Worm (Caenorhabditis elegans) whole organism, young adult: ENCODE data around the gene F28F9.2.

ENCODE experiments used
- C06A6.2 ChIP-seq: fragments of 200-800 bp; sonication (Bioruptor generic); conservative IDR thresholded peaks from 2 replicates; pipeline ENCODE4 v1.3.6; 2022; ENCODE audit warnings: missing genetic modification characterization, missing compliant biosample characterization
- F37B4.10 ChIP-seq: fragments of 200-800 bp; sonication (Bioruptor generic); IDR thresholded peaks from 2 replicates; pipeline ENCODE4 v1.3.6; 2022; ENCODE audit warnings: missing genetic modification characterization, missing compliant biosample characterization
- F39B2.1 ChIP-seq: fragments of 200-800 bp; sonication (Bioruptor generic); IDR thresholded peaks from 2 replicates; pipeline ENCODE4 v1.3.6; 2022; ENCODE audit warnings: missing genetic modification reagents, missing genetic modification characterization, missing compliant biosample characterization
- K11D2.4 ChIP-seq: fragments of 200-800 bp; sonication (Bioruptor generic); IDR thresholded peaks from 2 replicates; pipeline ENCODE4 v1.3.6; 2022; ENCODE audit warnings: missing genetic modification reagents, missing genetic modification characterization, missing compliant biosample characterization
- Y53G8AR.9 ChIP-seq: fragments of 200-800 bp; sonication (Bioruptor generic); conservative IDR thresholded peaks from 2 replicates; pipeline ENCODE4 v1.3.6; 2022; ENCODE audit warnings: missing genetic modification reagents, missing genetic modification characterization, missing compliant biosample characterization
- aptf-2 ChIP-seq: fragments of 200-800 bp; sonication (Bioruptor generic); conservative IDR thresholded peaks from 2 replicates; pipeline ENCODE4 v1.3.6; 2022; ENCODE audit warnings: missing genetic modification reagents, missing genetic modification characterization, missing compliant biosample characterization
- athp-1 ChIP-seq: sonication (generic microtip); optimal IDR thresholded peaks from 2 replicates; lab custom pipeline; 2017; ENCODE audit warnings: mild to moderate bottlenecking, missing genetic modification characterization, missing compliant biosample characterization
- attf-3 ChIP-seq: fragments of 200-800 bp; sonication (Bioruptor generic); conservative IDR thresholded peaks from 2 replicates; pipeline ENCODE4 v1.3.6; 2022; ENCODE audit warnings: missing genetic modification reagents, missing genetic modification characterization, missing compliant biosample characterization
- attf-5 ChIP-seq: fragments of 200-800 bp; sonication (Bioruptor generic); optimal IDR thresholded peaks from 2 replicates; lab custom pipeline; 2018; ENCODE audit warnings: mild to moderate bottlenecking, missing genetic modification characterization, missing compliant biosample characterization
- ccch-3 ChIP-seq: fragments of 200-800 bp; sonication (Bioruptor generic); optimal IDR thresholded peaks from 2 replicates; lab custom pipeline; 2018; ENCODE audit warnings: mild to moderate bottlenecking, missing genetic modification characterization, missing compliant biosample characterization
- cebp-1 ChIP-seq, 2 experiments: fragments of 200-800 bp in 1 of 2; sonication (Bioruptor generic) in 1 of 2; sonication (generic microtip) in 1 of 2; IDR thresholded peaks in 1 of 2; optimal IDR thresholded peaks in 1 of 2; 2 replicates each; pipeline versions ENCODE4 v1.3.6 to Lab custom; 2017 to 2022; ENCODE audit warnings: missing compliant biosample characterization in 2 of 2, missing genetic modification characterization in 2 of 2, mild to moderate bottlenecking in 1 of 2, missing genetic modification reagents in 1 of 2, moderate library complexity in 1 of 2
- ceh-79 ChIP-seq: sonication (generic microtip); optimal IDR thresholded peaks from 2 replicates; lab custom pipeline; 2017; ENCODE audit warnings: mild to moderate bottlenecking, missing genetic modification characterization, missing compliant biosample characterization
- chd-7 ChIP-seq: sonication (generic microtip); optimal IDR thresholded peaks from 2 replicates; lab custom pipeline; 2016; ENCODE audit warnings: mild to moderate bottlenecking, missing genetic modification characterization, moderate library complexity, missing compliant biosample characterization
- dox-1 ChIP-seq: fragments of 200-800 bp; sonication (Bioruptor generic); IDR thresholded peaks from 2 replicates; pipeline ENCODE4 v1.3.6; 2022; ENCODE audit warnings: missing genetic modification reagents, missing genetic modification characterization, missing compliant biosample characterization
- egrh-3 ChIP-seq: fragments of 200-800 bp; sonication (Bioruptor generic); IDR thresholded peaks from 2 replicates; pipeline ENCODE4 v1.3.6; 2022; ENCODE audit warnings: missing genetic modification reagents, missing genetic modification characterization, missing compliant biosample characterization
- ets-4 ChIP-seq: fragments of 200-800 bp; sonication (Bioruptor generic); optimal IDR thresholded peaks from 2 replicates; lab custom pipeline; 2018; ENCODE audit warnings: mild to moderate bottlenecking, missing genetic modification characterization, missing compliant biosample characterization
- hlh-12 ChIP-seq: sonication (generic microtip); optimal IDR thresholded peaks from 2 replicates; lab custom pipeline; 2016; ENCODE audit warnings: missing genetic modification characterization, missing compliant biosample characterization
- hmg-1.2 ChIP-seq: fragments of 200-800 bp; sonication (Bioruptor generic); IDR thresholded peaks from 2 replicates; pipeline ENCODE4 v1.3.6; 2022; ENCODE audit warnings: missing genetic modification reagents, missing genetic modification characterization, missing compliant biosample characterization
- hmg-20 ChIP-seq: fragments of 200-800 bp; sonication (Bioruptor generic); IDR thresholded peaks from 2 replicates; pipeline ENCODE4 v1.3.6; 2022; ENCODE audit warnings: missing genetic modification reagents, missing genetic modification characterization, missing compliant biosample characterization
- lag-1 ChIP-seq: fragments of 200-800 bp; sonication (Bioruptor generic); IDR thresholded peaks from 2 replicates; pipeline ENCODE4 v1.3.6; 2022; ENCODE audit warnings: missing genetic modification reagents, missing genetic modification characterization, missing compliant biosample characterization
- lin-26 ChIP-seq: fragments of 200-800 bp; sonication (Bioruptor generic); IDR thresholded peaks from 2 replicates; pipeline ENCODE4 v1.3.6; 2022; ENCODE audit warnings: missing genetic modification reagents, missing genetic modification characterization, missing compliant biosample characterization
- lin-35 ChIP-seq, 3 experiments: fragments of 150-350 bp in 2 of 3; sonication (generic microtip) in 1 of 3; optimal IDR thresholded peaks; 2 replicates each; lab custom pipeline; 2014 to 2018; ENCODE audit warnings: missing biosample characterization in 3 of 3, missing genetic modification characterization in 3 of 3, missing genetic modification reagents in 3 of 3
- lin-54 ChIP-seq: fragments of 200-800 bp; sonication (Bioruptor generic); optimal IDR thresholded peaks from 2 replicates; lab custom pipeline; 2018; ENCODE audit warnings: mild to moderate bottlenecking, missing genetic modification characterization, missing compliant biosample characterization
- lsl-1 ChIP-seq: fragments of 200-800 bp; sonication (Bioruptor generic); optimal IDR thresholded peaks from 2 replicates; lab custom pipeline; 2018; ENCODE audit warnings: mild to moderate bottlenecking, missing genetic modification characterization, moderate library complexity, missing compliant biosample characterization
- lsy-27 ChIP-seq: sonication (generic microtip); optimal IDR thresholded peaks from 2 replicates; lab custom pipeline; 2017; ENCODE audit warnings: missing genetic modification characterization, mild to moderate bottlenecking, missing compliant biosample characterization, antibody characterized with exemption, missing genotype, borderline replicate concordance; ENCODE audit not compliant: insufficient read depth
- madf-10 ChIP-seq: sonication (generic microtip); optimal IDR thresholded peaks from 2 replicates; lab custom pipeline; 2016; ENCODE audit warnings: mild to moderate bottlenecking, missing genetic modification characterization, missing compliant biosample characterization
- madf-6 ChIP-seq: fragments of 200-800 bp; sonication (Bioruptor generic); IDR thresholded peaks from 2 replicates; pipeline ENCODE4 v1.3.6; 2022; ENCODE audit warnings: missing genetic modification reagents, missing genetic modification characterization, missing compliant biosample characterization
- mcd-1 ChIP-seq: fragments of 200-800 bp; sonication (Bioruptor generic); IDR thresholded peaks from 2 replicates; pipeline ENCODE4 v1.3.6; 2022; ENCODE audit warnings: missing genetic modification reagents, missing genetic modification characterization, missing compliant biosample characterization
- nfya-2 ChIP-seq: fragments of 200-800 bp; sonication (Bioruptor generic); IDR thresholded peaks from 2 replicates; pipeline ENCODE4 v1.3.6; 2022; ENCODE audit warnings: missing genetic modification reagents, missing genetic modification characterization, missing compliant biosample characterization
- nfyb-1 ChIP-seq: fragments of 200-800 bp; sonication (Bioruptor generic); IDR thresholded peaks from 2 replicates; pipeline ENCODE4 v1.3.6; 2022; ENCODE audit warnings: missing genetic modification reagents, missing genetic modification characterization, missing compliant biosample characterization
- nhr-80 ChIP-seq: sonication (generic microtip); optimal IDR thresholded peaks from 2 replicates; lab custom pipeline; 2016; ENCODE audit warnings: missing genetic modification characterization, missing compliant biosample characterization
- pbrm-1 ChIP-seq: fragments of 200-800 bp; sonication (Bioruptor generic); IDR thresholded peaks from 2 replicates; pipeline ENCODE4 v1.3.6; 2022; ENCODE audit warnings: missing genetic modification reagents, missing genetic modification characterization, missing compliant biosample characterization
- pha-4 ChIP-seq: fragments of 150-350 bp; sonication (generic microtip); optimal IDR thresholded peaks from 2 replicates; lab custom pipeline; 2014; ENCODE audit warnings: missing biosample characterization, missing genetic modification reagents, missing genetic modification characterization
- repo-1 ChIP-seq: sonication (generic microtip); optimal IDR thresholded peaks from 2 replicates; lab custom pipeline; 2017; ENCODE audit warnings: mild to moderate bottlenecking, missing genetic modification characterization, missing compliant biosample characterization
- sea-2 ChIP-seq: fragments of 200-800 bp; sonication (Bioruptor generic); IDR thresholded peaks from 2 replicates; pipeline ENCODE4 v1.3.6; 2022; ENCODE audit warnings: missing genetic modification characterization, missing compliant biosample characterization
- snpc-1.1 ChIP-seq: sonication (generic microtip); optimal IDR thresholded peaks from 2 replicates; lab custom pipeline; 2017; ENCODE audit warnings: missing genetic modification characterization, mild to moderate bottlenecking, missing compliant biosample characterization, antibody characterized with exemption, moderate library complexity, missing genotype, missing genetic modification reagents; ENCODE audit not compliant: insufficient read depth
- snpc-3.4 ChIP-seq: sonication (generic microtip); optimal IDR thresholded peaks from 2 replicates; lab custom pipeline; 2017; ENCODE audit warnings: missing genetic modification characterization, mild to moderate bottlenecking, missing compliant biosample characterization, antibody characterized with exemption, moderate library complexity, missing genotype, missing genetic modification reagents
- tbp1 ChIP-seq: fragments of 200-800 bp; sonication (Bioruptor generic); optimal IDR thresholded peaks from 2 replicates; lab custom pipeline; 2018; ENCODE audit warnings: mild to moderate bottlenecking, missing genetic modification characterization, missing compliant biosample characterization
- tlf-1 ChIP-seq: fragments of 200-800 bp; sonication (Bioruptor generic); optimal IDR thresholded peaks from 2 replicates; lab custom pipeline; 2018; ENCODE audit warnings: mild to moderate bottlenecking, missing genetic modification characterization, missing compliant biosample characterization
- xnd-1 ChIP-seq: sonication (generic microtip); optimal IDR thresholded peaks from 2 replicates; lab custom pipeline; 2016; ENCODE audit warnings: missing genotype, missing genetic modification reagents, missing genetic modification characterization, missing compliant biosample characterization
- zfh-2 ChIP-seq: fragments of 200-800 bp; sonication (Bioruptor generic); conservative IDR thresholded peaks from 2 replicates; pipeline ENCODE4 v1.3.6; 2022; ENCODE audit warnings: missing genetic modification reagents, missing genetic modification characterization, missing compliant biosample characterization

F28F9.2 gene

ce11 chrIV:3874417-3874816, 34.9 kb downstream of the F28F9.2 start (continued):
- TF ChIP-seq K11D2.4 (0 out of 2 replicates have a peak, but pooled peaks have one; percentile 41), madf-6 (no peak), lin-54 (GFP tag; lab: Kevin White, UChicago) (no peak)
- TF ChIP-seq, all 124 proteins: peak for 12

- TF ChIP-seq Y53G8AR.9 (GFP tag; lab: Robert Waterston, UW) (0 out of 2 replicates have a peak, but pooled peaks have one; percentile 19), lin-26 (GFP tag; lab: Robert Waterston, UW) (no peak), chd-7 (tag; lab: Kevin White, UChicago) (no peak), zfh-2 (GFP tag; lab: Robert Waterston, UW) (peak; percentile 89), nhr-80 (peak; percentile 39), hmg-1.2 (GFP tag; lab: Robert Waterston, UW) (peak; percentile 39; the same call in 1 of the 2 replicates), hlh-12 (tag; lab: Kevin White, UChicago) (no peak), lag-1 (GFP tag; lab: Robert Waterston, UW) (no peak), xnd-1 (tag; lab: Kevin White, UChicago) (no peak), dox-1 (GFP tag; lab: Robert Waterston, UW) (peak; percentile 49), pha-4 (tag; lab: Kevin White, UChicago) (no peak), nfyb-1 (GFP tag; lab: Robert Waterston, UW) (peak; percentile 34; the same call in 1 of the 2 replicates), F37B4.10 (GFP tag; lab: Robert Waterston, UW) (no peak), attf-5 (GFP tag; lab: Kevin White, UChicago) (peak; percentile 5), cebp-1 (GFP tag; IDR thresholded peaks at IDR 0.05; lab: Robert Waterston, UW) (peak; percentile 84), cebp-1 (tag; optimal IDR thresholded peaks at IDR 0.05; lab: Kevin White, UChicago) (peak; percentile 92), egrh-3 (peak; percentile 24; the same call in 1 of the 2 replicates), lin-35 (GFP tag; optimal IDR thresholded peaks at IDR 0.05; lab: Kevin White, UChicago) (peak in 1 of 3 experiments; percentile 37), lsl-1 (GFP tag; lab: Kevin White, UChicago) (no peak), tlf-1 (GFP tag; lab: Kevin White, UChicago) (no peak)
These were observed 35.7 kb downstream of the F28F9.2 start for ce11 chrIV:3875260-3875659.

ce11 chrIV:3876955-3877354, 37.4 kb downstream of the F28F9.2 start:
- TF ChIP-seq athp-1 (tag; lab: Kevin White, UChicago) (no peak), nfya-2 (GFP tag; lab: Robert Waterston, UW) (no peak), hmg-20 (GFP tag; lab: Robert Waterston, UW) (no peak), snpc-3.4 (no peak)

- TF ChIP-seq ets-4 (GFP tag; lab: Kevin White, UChicago) (no peak), madf-10 (no peak), nhr-80 (peak; percentile 76), F39B2.1 (GFP tag; lab: Robert Waterston, UW) (no peak), attf-3 (no peak)
- TF ChIP-seq, all 124 proteins: peak for 1
These were observed 38.9 kb downstream of the F28F9.2 start, which contains the start of gene F37C4.6 for ce11 chrIV:3878283-3878938. Gene F37C4.6 (minus strand): TSS chrIV:3878333.

- TF ChIP-seq ccch-3, result no peak
- no peak for TF ChIP-seq C06A6.2
- no peak for TF ChIP-seq ceh-79
- TF ChIP-seq hlh-12 (tag; lab: Kevin White, UChicago), result no peak
- no peak for TF ChIP-seq tbp1 (GFP tag; lab: Kevin White, UChicago)
- TF ChIP-seq aptf-2 (GFP tag; lab: Robert Waterston, UW), result no peak
- TF ChIP-seq snpc-1.1 (tag; lab: Kevin White, UChicago), result no peak
- no peak for TF ChIP-seq lsy-27 (tag; lab: Kevin White, UChicago)
- no peak for TF ChIP-seq mcd-1 (GFP tag; lab: Robert Waterston, UW)
- TF ChIP-seq pbrm-1, result no peak
- no peak for TF ChIP-seq repo-1 (tag; lab: Kevin White, UChicago)
- TF ChIP-seq egrh-3, result no peak
- no peak for TF ChIP-seq sea-2
These were observed 41.6 kb downstream of the F28F9.2 start, which contains the start of the genes F37C4.8 and oac-23 for ce11 chrIV:3881119-3881518. Gene F37C4.8 (minus strand): TSS chrIV:3881219. Gene oac-23 (plus strand): TSS chrIV:3881441.
